Worm (Caenorhabditis elegans): Measurements from ENCODE around the gene arp-11.

The arp-11 gene

ce11 chrIV:7943272-7943671 is 41.2 kb upstream of the arp-11 start:
- no peak for TF ChIP-seq egl-27 (tag; optimal IDR thresholded peaks at IDR 0.05)
- TF ChIP-seq ceh-16 (tag; optimal IDR thresholded peaks at IDR 0.05), result no peak
- TF ChIP-seq elt-3 (tag; optimal IDR thresholded peaks at IDR 0.05), result no peak
- TF ChIP-seq lin-39 (tag; optimal IDR thresholded peaks at IDR 0.05), result peak; percentile 19
- no peak for TF ChIP-seq ztf-4 (tag; optimal IDR thresholded peaks at IDR 0.05)
- peak; percentile 33 for TF ChIP-seq nfya-1 (tag; optimal IDR thresholded peaks at IDR 0.05; ENCODE audit: insufficient read depth)
- TF ChIP-seq hmg-11 (tag; optimal IDR thresholded peaks at IDR 0.05), result no peak
- no peak for TF ChIP-seq fkh-10 (GFP tag; optimal IDR thresholded peaks at IDR 0.05)
- no peak for TF ChIP-seq snpc-4 (tag; optimal IDR thresholded peaks at IDR 0.05)
- TF ChIP-seq ztf-11 (tag; optimal IDR thresholded peaks at IDR 0.05), result no peak
- TF ChIP-seq jun-1 (tag; optimal IDR thresholded peaks at IDR 0.05), result no peak
- no peak for TF ChIP-seq fkh-2 (tag; optimal IDR thresholded peaks at IDR 0.05)
- TF ChIP-seq nhr-11 (tag; optimal IDR thresholded peaks at IDR 0.05), result no peak
- TF ChIP-seq nhr-43 (tag; optimal IDR thresholded peaks at IDR 0.05; ENCODE audit: poor library complexity, severe bottlenecking), result no peak
- TF ChIP-seq unc-62 (GFP tag; optimal IDR thresholded peaks at IDR 0.05), result no peak
- TF ChIP-seq pqm-1 (tag; optimal IDR thresholded peaks at IDR 0.05), result no peak
- TF ChIP-seq ceh-9 (tag; optimal IDR thresholded peaks at IDR 0.05), result no peak
- peak; percentile 76 for TF ChIP-seq nhr-25 (tag; optimal IDR thresholded peaks at IDR 0.05)
- TF ChIP-seq daf-12 (tag; optimal IDR thresholded peaks at IDR 0.05), result no peak
- no peak for TF ChIP-seq skn-1 (tag; optimal IDR thresholded peaks at IDR 0.05)
- TF ChIP-seq lin-15B (tag; optimal IDR thresholded peaks at IDR 0.05), result no peak
- no peak for TF ChIP-seq lsy-12 (tag; optimal IDR thresholded peaks at IDR 0.05)
- TF ChIP-seq mdl-1 (tag; optimal IDR thresholded peaks at IDR 0.05), result no peak
- peak; percentile 9 for TF ChIP-seq nhr-23 (tag; optimal IDR thresholded peaks at IDR 0.05)
- no peak for TF ChIP-seq nhr-12 (tag; optimal IDR thresholded peaks at IDR 0.05)

- no peak for TF ChIP-seq snpc-4 (tag; optimal IDR thresholded peaks at IDR 0.05)
- no peak for TF ChIP-seq ama-1 (optimal IDR thresholded peaks at IDR 0.05)
- TF ChIP-seq skn-1 (tag; optimal IDR thresholded peaks at IDR 0.05), result no peak
- no peak for TF ChIP-seq elt-1 (tag; optimal IDR thresholded peaks at IDR 0.05)
- TF ChIP-seq egl-27 (tag; optimal IDR thresholded peaks at IDR 0.05), result no peak
- no peak for TF ChIP-seq nhr-12 (tag; optimal IDR thresholded peaks at IDR 0.05)
- TF ChIP-seq nhr-237 (tag; optimal IDR thresholded peaks at IDR 0.05), result no peak
- no peak for TF ChIP-seq fkh-2 (tag; optimal IDR thresholded peaks at IDR 0.05)
- no peak for TF ChIP-seq ceh-16 (tag; optimal IDR thresholded peaks at IDR 0.05)
- no peak for TF ChIP-seq mdl-1 (tag; optimal IDR thresholded peaks at IDR 0.05)
- no peak for TF ChIP-seq ztf-4 (tag; optimal IDR thresholded peaks at IDR 0.05)
- TF ChIP-seq unc-62 (GFP tag; optimal IDR thresholded peaks at IDR 0.05), result no peak
- no peak for TF ChIP-seq ceh-82 (tag; optimal IDR thresholded peaks at IDR 0.05)
- no peak for TF ChIP-seq elt-2 (tag; optimal IDR thresholded peaks at IDR 0.05)
- no peak for TF ChIP-seq ceh-9 (tag; optimal IDR thresholded peaks at IDR 0.05)
Observed at ce11 chrIV:7940919-7941318, 38.8 kb upstream of the arp-11 start, which contains the start of gene exc-9. Gene exc-9 (minus strand): TSS chrIV:7941019.

ce11 chrIV:7938834-7939233 is 36.8 kb upstream of the arp-11 start, which contains the start of gene F20D12.7:
Gene F20D12.7 (minus strand): TSS chrIV:7938934.
- TF ChIP-seq elt-2 (tag; optimal IDR thresholded peaks at IDR 0.05) (no peak), ceh-9 (tag; optimal IDR thresholded peaks at IDR 0.05) (no peak), egl-5 (tag; optimal IDR thresholded peaks at IDR 0.05) (no peak), pha-4 (tag; optimal IDR thresholded peaks at IDR 0.05) (no peak), sea-2 (GFP tag; optimal IDR thresholded peaks at IDR 0.05) (no peak), nhr-25 (tag; optimal IDR thresholded peaks at IDR 0.05) (no peak), unc-62 (GFP tag; optimal IDR thresholded peaks at IDR 0.05) (no peak), nhr-23 (tag; optimal IDR thresholded peaks at IDR 0.05) (no peak), jun-1 (tag; optimal IDR thresholded peaks at IDR 0.05) (no peak), nhr-43 (tag; optimal IDR thresholded peaks at IDR 0.05; ENCODE audit: poor library complexity, severe bottlenecking) (no peak), elt-3 (tag; optimal IDR thresholded peaks at IDR 0.05) (no peak), ceh-82 (tag; optimal IDR thresholded peaks at IDR 0.05) (no peak), nhr-77 (tag; optimal IDR thresholded peaks at IDR 0.05) (no peak), ZK546.5 (tag; optimal IDR thresholded peaks at IDR 0.05) (no peak)

ce11 chrIV:7933733-7934132 is 31.7 kb upstream of the arp-11 start, which contains the start of gene bbs-2:
Gene bbs-2 (plus strand): TSS chrIV:7934033.
- TF ChIP-seq fos-1 (tag; optimal IDR thresholded peaks at IDR 0.05) (no peak), mml-1 (tag; optimal IDR thresholded peaks at IDR 0.05) (no peak), fkh-10 (GFP tag; optimal IDR thresholded peaks at IDR 0.05) (no peak), nhr-77 (tag; optimal IDR thresholded peaks at IDR 0.05) (no peak), aly-2 (tag; optimal IDR thresholded peaks at IDR 0.05) (no peak), egl-5 (tag; optimal IDR thresholded peaks at IDR 0.05) (no peak), R02D3.7 (tag; optimal IDR thresholded peaks at IDR 0.05) (no peak), nhr-23 (tag; optimal IDR thresholded peaks at IDR 0.05) (no peak), nhr-28 (tag; optimal IDR thresholded peaks at IDR 0.05) (no peak), ztf-4 (tag; optimal IDR thresholded peaks at IDR 0.05) (no peak), egl-27 (tag; optimal IDR thresholded peaks at IDR 0.05) (no peak)

All from whole organism, L3 larva.